Worm (Caenorhabditis elegans) whole organism, young adult: ENCODE results near the gene cyn-8.

Experiments used
- B0019.2 ChIP-seq: fragments of 200-800 bp; sonication (Bioruptor generic); conservative IDR thresholded peaks from 2 replicates; pipeline ENCODE4 v1.3.6; 2022; ENCODE audit warnings: missing genetic modification reagents, missing genetic modification characterization, missing compliant biosample characterization
- B0035.1 ChIP-seq: sonication (generic microtip); optimal IDR thresholded peaks from 2 replicates; lab custom pipeline; 2016; ENCODE audit warnings: missing genetic modification characterization, mild to moderate bottlenecking, missing compliant biosample characterization, missing genotype, missing genetic modification reagents
- C06A6.2 ChIP-seq: fragments of 200-800 bp; sonication (Bioruptor generic); conservative IDR thresholded peaks from 2 replicates; pipeline ENCODE4 v1.3.6; 2022; ENCODE audit warnings: missing genetic modification characterization, missing compliant biosample characterization
- F10E7.11 ChIP-seq: sonication (generic microtip); optimal IDR thresholded peaks from 2 replicates; lab custom pipeline; 2017; ENCODE audit warnings: mild to moderate bottlenecking, missing genetic modification characterization, moderate library complexity, missing compliant biosample characterization
- F23B12.7 ChIP-seq: sonication (generic microtip); optimal IDR thresholded peaks from 2 replicates; lab custom pipeline; 2017; ENCODE audit warnings: missing genetic modification characterization, mild to moderate bottlenecking, missing compliant biosample characterization, antibody characterized with exemption, moderate library complexity; ENCODE audit not compliant: insufficient read depth
- F33H1.4 ChIP-seq: fragments of 200-800 bp; sonication (Bioruptor generic); IDR thresholded peaks from 2 replicates; pipeline ENCODE4 v1.3.6; 2022; ENCODE audit warnings: missing genetic modification reagents, missing genetic modification characterization, missing compliant biosample characterization
- F49E8.2 ChIP-seq: sonication (generic microtip); optimal IDR thresholded peaks from 3 replicates; lab custom pipeline; 2017; ENCODE audit warnings: missing genetic modification characterization, mild to moderate bottlenecking, missing compliant biosample characterization, antibody characterized with exemption, moderate library complexity; ENCODE audit not compliant: insufficient read depth
- F52B5.7 ChIP-seq: sonication (generic microtip); optimal IDR thresholded peaks from 2 replicates; lab custom pipeline; 2016; ENCODE audit warnings: mild to moderate bottlenecking, missing genetic modification characterization, missing compliant biosample characterization
- F55B11.4 ChIP-seq: sonication (generic microtip); optimal IDR thresholded peaks from 2 replicates; lab custom pipeline; 2016; ENCODE audit warnings: missing compliant biosample characterization, missing genetic modification characterization, borderline replicate concordance; ENCODE audit not compliant: insufficient read depth
- F57C9.4 ChIP-seq: sonication (generic microtip); optimal IDR thresholded peaks from 2 replicates; lab custom pipeline; 2017; ENCODE audit warnings: mild to moderate bottlenecking, missing genetic modification characterization, missing compliant biosample characterization
- Y53G8AR.9 ChIP-seq: fragments of 200-800 bp; sonication (Bioruptor generic); conservative IDR thresholded peaks from 2 replicates; pipeline ENCODE4 v1.3.6; 2022; ENCODE audit warnings: missing genetic modification reagents, missing genetic modification characterization, missing compliant biosample characterization
- Y67H2A.10 ChIP-seq: fragments of 200-800 bp; sonication (Bioruptor generic); conservative IDR thresholded peaks from 2 replicates; pipeline ENCODE4 v1.3.6; 2022; ENCODE audit warnings: missing genetic modification reagents, missing genetic modification characterization, missing compliant biosample characterization
- ama-1 ChIP-seq, 3 experiments: fragments of 150-350 bp in 1 of 3; sonication (generic microtip) in 2 of 3; optimal IDR thresholded peaks; 2 replicates each; lab custom pipeline; 2014 to 2018; ENCODE audit warnings: missing biosample characterization in 2 of 3, missing genetic modification characterization in 2 of 3, missing genetic modification reagents in 2 of 3
- attf-6 ChIP-seq: fragments of 200-800 bp; sonication (Bioruptor generic); IDR thresholded peaks from 2 replicates; pipeline ENCODE4 v1.3.6; 2022; ENCODE audit warnings: missing genetic modification reagents, missing genetic modification characterization, missing compliant biosample characterization
- ccch-3 ChIP-seq: fragments of 200-800 bp; sonication (Bioruptor generic); optimal IDR thresholded peaks from 2 replicates; lab custom pipeline; 2018; ENCODE audit warnings: mild to moderate bottlenecking, missing genetic modification characterization, missing compliant biosample characterization
- ceh-100 ChIP-seq: fragments of 200-800 bp; sonication (Bioruptor generic); IDR thresholded peaks from 2 replicates; pipeline ENCODE4 v1.3.6; 2022; ENCODE audit warnings: missing genetic modification reagents, missing genetic modification characterization, missing compliant biosample characterization
- ceh-79 ChIP-seq: sonication (generic microtip); optimal IDR thresholded peaks from 2 replicates; lab custom pipeline; 2017; ENCODE audit warnings: mild to moderate bottlenecking, missing genetic modification characterization, missing compliant biosample characterization
- die-1 ChIP-seq: sonication (generic microtip); optimal IDR thresholded peaks from 2 replicates; lab custom pipeline; 2016; ENCODE audit warnings: missing genotype, mild to moderate bottlenecking, missing genetic modification characterization, missing compliant biosample characterization
- dpff-1 ChIP-seq: sonication (generic microtip); optimal IDR thresholded peaks from 2 replicates; lab custom pipeline; 2017; ENCODE audit warnings: mild to moderate bottlenecking, missing genetic modification characterization, missing compliant biosample characterization
- ekl-4 ChIP-seq: fragments of 200-800 bp; sonication (Bioruptor generic); IDR thresholded peaks from 2 replicates; pipeline ENCODE4 v1.3.6; 2022; ENCODE audit warnings: missing genetic modification reagents, missing genetic modification characterization, missing compliant biosample characterization
- ets-4 ChIP-seq: fragments of 200-800 bp; sonication (Bioruptor generic); optimal IDR thresholded peaks from 2 replicates; lab custom pipeline; 2018; ENCODE audit warnings: mild to moderate bottlenecking, missing genetic modification characterization, missing compliant biosample characterization
- hmg-1.2 ChIP-seq: fragments of 200-800 bp; sonication (Bioruptor generic); IDR thresholded peaks from 2 replicates; pipeline ENCODE4 v1.3.6; 2022; ENCODE audit warnings: missing genetic modification reagents, missing genetic modification characterization, missing compliant biosample characterization
- hmg-20 ChIP-seq: fragments of 200-800 bp; sonication (Bioruptor generic); IDR thresholded peaks from 2 replicates; pipeline ENCODE4 v1.3.6; 2022; ENCODE audit warnings: missing genetic modification reagents, missing genetic modification characterization, missing compliant biosample characterization
- hrde-1 ChIP-seq: sonication (generic microtip); optimal IDR thresholded peaks from 2 replicates; lab custom pipeline; 2016; ENCODE audit warnings: missing genetic modification characterization, mild to moderate bottlenecking, missing compliant biosample characterization, moderate library complexity, missing genotype, missing genetic modification reagents, borderline replicate concordance
- madf-3 ChIP-seq: fragments of 200-800 bp; sonication (Bioruptor generic); IDR thresholded peaks from 2 replicates; pipeline ENCODE4 v1.3.6; 2022; ENCODE audit warnings: missing genetic modification reagents, missing genetic modification characterization, missing compliant biosample characterization
- nhr-27 ChIP-seq: fragments of 200-800 bp; sonication (Bioruptor generic); optimal IDR thresholded peaks from 2 replicates; lab custom pipeline; 2018; ENCODE audit warnings: mild to moderate bottlenecking, missing genetic modification characterization, moderate library complexity, missing compliant biosample characterization
- nhr-80 ChIP-seq: sonication (generic microtip); optimal IDR thresholded peaks from 2 replicates; lab custom pipeline; 2016; ENCODE audit warnings: missing genetic modification characterization, missing compliant biosample characterization
- pbrm-1 ChIP-seq: fragments of 200-800 bp; sonication (Bioruptor generic); IDR thresholded peaks from 2 replicates; pipeline ENCODE4 v1.3.6; 2022; ENCODE audit warnings: missing genetic modification reagents, missing genetic modification characterization, missing compliant biosample characterization
- repo-1 ChIP-seq: sonication (generic microtip); optimal IDR thresholded peaks from 2 replicates; lab custom pipeline; 2017; ENCODE audit warnings: mild to moderate bottlenecking, missing genetic modification characterization, missing compliant biosample characterization
- rpc-1 ChIP-seq, 2 experiments: fragments of 150-350 bp in 1 of 2; sonication (generic microtip) in 1 of 2; optimal IDR thresholded peaks; 2 replicates each; lab custom pipeline; 2014 to 2018; ENCODE audit warnings: missing biosample characterization in 1 of 2, missing genetic modification characterization in 1 of 2, missing genetic modification reagents in 1 of 2, missing genotype in 1 of 2
- sea-2 ChIP-seq: fragments of 200-800 bp; sonication (Bioruptor generic); IDR thresholded peaks from 2 replicates; pipeline ENCODE4 v1.3.6; 2022; ENCODE audit warnings: missing genetic modification characterization, missing compliant biosample characterization
- snpc-1.1 ChIP-seq: sonication (generic microtip); optimal IDR thresholded peaks from 2 replicates; lab custom pipeline; 2017; ENCODE audit warnings: missing genetic modification characterization, mild to moderate bottlenecking, missing compliant biosample characterization, antibody characterized with exemption, moderate library complexity, missing genotype, missing genetic modification reagents; ENCODE audit not compliant: insufficient read depth
- snpc-1.3 ChIP-seq: sonication (generic microtip); optimal IDR thresholded peaks from 2 replicates; lab custom pipeline; 2017; ENCODE audit warnings: missing genetic modification characterization, mild to moderate bottlenecking, missing compliant biosample characterization, antibody characterized with exemption, moderate library complexity, missing genotype, missing genetic modification reagents; ENCODE audit not compliant: insufficient read depth
- tbp1 ChIP-seq: fragments of 200-800 bp; sonication (Bioruptor generic); optimal IDR thresholded peaks from 2 replicates; lab custom pipeline; 2018; ENCODE audit warnings: mild to moderate bottlenecking, missing genetic modification characterization, missing compliant biosample characterization
- unc-130 ChIP-seq: sonication (generic microtip); optimal IDR thresholded peaks from 2 replicates; lab custom pipeline; 2016; ENCODE audit warnings: missing genetic modification reagents, missing genetic modification characterization, missing compliant biosample characterization
- zfh-2 ChIP-seq: fragments of 200-800 bp; sonication (Bioruptor generic); conservative IDR thresholded peaks from 2 replicates; pipeline ENCODE4 v1.3.6; 2022; ENCODE audit warnings: missing genetic modification reagents, missing genetic modification characterization, missing compliant biosample characterization
- ztf-6 ChIP-seq: fragments of 200-800 bp; sonication (Bioruptor generic); IDR thresholded peaks from 2 replicates; pipeline ENCODE4 v1.3.6; 2022; ENCODE audit warnings: missing genetic modification reagents, missing genetic modification characterization, missing compliant biosample characterization

The cyn-8 gene

DNA sequence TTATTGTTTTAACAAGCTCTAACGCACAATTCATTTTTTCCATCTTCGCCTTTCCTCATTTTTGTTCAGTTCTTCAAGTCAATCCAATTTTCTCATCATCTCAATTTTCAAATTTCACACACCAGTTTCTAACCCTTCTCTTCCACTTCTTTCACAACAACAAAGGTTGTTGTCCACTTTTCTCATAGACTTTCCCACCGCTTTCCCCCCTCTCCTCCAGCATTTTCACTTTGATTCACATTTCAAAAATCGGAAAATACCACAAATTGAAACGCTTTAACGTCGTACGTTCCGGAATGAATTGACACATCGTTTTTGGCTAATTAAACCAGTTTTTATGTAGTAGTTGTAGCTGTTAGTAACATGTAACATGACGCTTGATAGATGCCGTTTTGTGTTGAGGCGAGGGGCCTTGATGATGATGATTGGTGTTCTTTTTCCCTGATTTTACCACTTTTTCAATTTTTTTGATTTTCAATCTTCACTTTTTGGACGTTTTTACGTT, 20.8 kb upstream of the cyn-8 start:
- no peak for TF ChIP-seq tbp1
- no peak for TF ChIP-seq F52B5.7 (tag; lab: Kevin White, UChicago)
- TF ChIP-seq ceh-100 (GFP tag; lab: Robert Waterston, UW), result no peak
- no peak for TF ChIP-seq sea-2 (GFP tag; lab: Robert Waterston, UW)
- TF ChIP-seq B0019.2 (GFP tag; lab: Robert Waterston, UW), result no peak
- no peak for TF ChIP-seq hrde-1 (tag; lab: Kevin White, UChicago)
- TF ChIP-seq madf-3, result no peak
- no peak for TF ChIP-seq dpff-1 (tag; lab: Kevin White, UChicago)
- TF ChIP-seq F23B12.7 (tag; lab: Kevin White, UChicago), result no peak
- TF ChIP-seq zfh-2 (GFP tag; lab: Robert Waterston, UW), result no peak
- TF ChIP-seq ztf-6 (GFP tag; lab: Robert Waterston, UW), result no peak
- TF ChIP-seq die-1 (tag; lab: Kevin White, UChicago), result no peak
- no peak for TF ChIP-seq C06A6.2 (GFP tag; lab: Robert Waterston, UW)
- no peak for TF ChIP-seq F57C9.4
- TF ChIP-seq ekl-4 (GFP tag; lab: Robert Waterston, UW), result no peak
- TF ChIP-seq snpc-1.1 (tag; lab: Kevin White, UChicago), result no peak
- TF ChIP-seq, all 124 proteins: peak for 0

DNA sequence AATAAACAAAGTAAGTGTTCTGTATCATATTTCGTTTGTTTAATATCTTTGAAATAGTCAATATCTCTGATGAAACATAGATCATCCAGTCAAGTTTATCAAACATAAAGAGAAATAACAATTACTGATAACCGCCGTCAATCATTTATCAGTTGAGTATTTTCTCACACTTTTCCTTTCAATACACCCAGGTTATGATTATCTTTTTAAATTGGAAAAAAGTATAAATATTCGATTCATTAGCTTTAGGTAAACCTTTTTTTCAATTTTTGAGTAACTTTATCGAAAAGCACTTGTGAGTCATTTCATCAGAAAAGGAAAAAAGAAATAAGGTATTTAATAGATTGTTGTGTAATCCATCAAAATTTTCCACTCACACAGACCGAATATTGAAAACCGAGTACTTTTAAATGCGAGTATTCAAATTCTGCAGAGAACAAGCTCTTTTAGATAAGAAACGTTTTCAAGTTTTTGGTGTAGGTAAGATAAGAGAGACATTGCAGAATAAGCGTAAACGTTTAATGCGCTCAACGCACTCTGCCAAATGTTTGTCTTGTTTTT, 19.6 kb upstream of the cyn-8 start:
- TF ChIP-seq unc-130 (GFP tag; lab: Kevin White, UChicago), result no peak
- TF ChIP-seq repo-1 (tag; lab: Kevin White, UChicago), result no peak

DNA sequence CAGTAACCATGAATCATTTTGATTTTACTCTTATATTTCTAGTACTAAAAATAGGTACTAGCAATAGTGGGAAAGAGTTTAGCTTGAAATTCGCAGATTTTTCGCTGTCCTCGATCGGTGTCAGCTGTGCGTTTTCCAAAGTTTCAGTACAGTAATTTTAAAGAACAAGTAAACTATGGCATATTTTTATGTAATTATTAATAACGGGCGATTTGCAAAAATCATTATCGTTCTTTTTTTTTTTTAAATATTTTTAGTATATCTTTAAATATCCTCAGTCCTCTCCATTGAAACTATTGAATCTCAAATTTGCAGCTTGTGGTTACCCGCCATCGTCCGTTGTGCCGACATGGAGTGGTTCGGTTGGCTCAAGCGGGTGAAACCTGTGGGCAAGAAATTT, 18.3 kb upstream of the cyn-8 start, which contains the start of gene C13E3.1:
Gene C13E3.1 (plus strand): TSS at position 301 of the 400 bp plus-strand sequence.
- TF ChIP-seq ccch-3 (GFP tag; lab: Kevin White, UChicago) (no peak), Y53G8AR.9 (GFP tag; lab: Robert Waterston, UW) (no peak), pbrm-1 (no peak), hmg-20 (GFP tag; lab: Robert Waterston, UW) (no peak), nhr-27 (tag; lab: Kevin White, UChicago) (no peak), hmg-1.2 (GFP tag; lab: Robert Waterston, UW) (no peak), snpc-1.1 (tag; lab: Kevin White, UChicago) (no peak), F57C9.4 (no peak), Y67H2A.10 (GFP tag; lab: Robert Waterston, UW) (no peak), ama-1 (optimal IDR thresholded peaks at IDR 0.05; lab: Kevin White, UChicago) (no peak), ama-1 (GFP tag; optimal IDR thresholded peaks at IDR 0.05; lab: Kevin White, UChicago) (no peak), ceh-79 (no peak), ets-4 (GFP tag; lab: Kevin White, UChicago) (no peak), attf-6 (GFP tag; lab: Robert Waterston, UW) (no peak), F55B11.4 (tag; lab: Kevin White, UChicago) (no peak)

DNA sequence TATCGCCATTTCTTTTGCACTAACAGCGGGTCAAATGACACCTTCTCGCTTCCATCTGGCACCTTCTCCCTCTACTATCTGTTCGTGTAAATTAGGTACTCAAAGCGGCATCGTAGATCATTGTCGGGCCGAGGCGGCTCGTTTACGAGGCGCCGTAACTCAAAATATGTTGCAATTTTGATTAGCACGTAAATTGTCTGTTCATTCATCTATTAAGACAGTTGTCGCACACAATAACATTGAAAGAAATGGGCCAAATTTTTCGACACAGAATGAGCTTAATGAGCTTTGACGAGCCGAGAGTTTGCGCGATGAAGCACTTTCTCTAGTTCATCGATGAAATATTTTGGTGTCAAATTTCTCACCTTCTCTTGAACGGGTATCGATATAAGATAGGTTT, 8.2 kb upstream of the cyn-8 start:
- TF ChIP-seq B0035.1 (tag; lab: Kevin White, UChicago) (no peak), F33H1.4 (GFP tag; lab: Robert Waterston, UW) (no peak), snpc-1.3 (tag; lab: Kevin White, UChicago) (no peak), F10E7.11 (no peak), snpc-1.1 (tag; lab: Kevin White, UChicago) (no peak), nhr-80 (tag; lab: Kevin White, UChicago) (no peak), rpc-1 (optimal IDR thresholded peaks at IDR 0.05; lab: Kevin White, UChicago) (no peak), rpc-1 (tag; optimal IDR thresholded peaks at IDR 0.05; lab: Kevin White, UChicago) (no peak), F49E8.2 (no peak)
- TF ChIP-seq, all 124 proteins: peak for 0
